Fruit fly (Drosophila melanogaster): Measurements from ENCODE around the gene CG13031.

CG13031 gene

dm6 chr3L:16758504-16759109 is 33.9 kb downstream of the CG13031 start:
- TF ChIP-seq Met (GFP tag; optimal IDR thresholded peaks at IDR 0.05) (peak; percentile 75), CG16779 (tag; optimal IDR thresholded peaks at IDR 0.05) (peak; percentile 70), CG31627 (GFP tag; optimal IDR thresholded peaks at IDR 0.05) (peak; percentile 60), Sox102F (GFP tag; optimal IDR thresholded peaks at IDR 0.05) (peak; percentile 63), Ets21C (GFP tag; optimal IDR thresholded peaks at IDR 0.05) (peak; percentile 53), acj6 (GFP tag; optimal IDR thresholded peaks at IDR 0.05) (peak; percentile 73), CG6276 (GFP tag; optimal IDR thresholded peaks at IDR 0.05) (peak; percentile 77), OdsH (GFP tag; optimal IDR thresholded peaks at IDR 0.05) (peak; percentile 82), Hr39 (GFP tag; optimal IDR thresholded peaks at IDR 0.05) (peak; percentile 68), fkh (GFP tag; optimal IDR thresholded peaks at IDR 0.05) (no peak), CG3919 (GFP tag; optimal IDR thresholded peaks at IDR 0.05) (peak; percentile 84), svp (GFP tag) (peak; percentile 94), vri (GFP tag; optimal IDR thresholded peaks at IDR 0.05) (peak; percentile 30), Sox15 (GFP tag; optimal IDR thresholded peaks at IDR 0.05) (peak; percentile 61), lz (GFP tag; optimal IDR thresholded peaks at IDR 0.05) (peak; percentile 73), CG11762 (GFP tag; optimal IDR thresholded peaks at IDR 0.05; ENCODE audit: insufficient read depth) (peak; percentile 74), Eip78C (GFP tag) (peak; percentile 98), ss (GFP tag; optimal IDR thresholded peaks at IDR 0.05) (peak; percentile 93 to 96), CG34406 (GFP tag; optimal IDR thresholded peaks at IDR 0.05) (peak; percentile 69), spab (GFP tag; optimal IDR thresholded peaks at IDR 0.05) (peak; percentile 78), CG8319 (GFP tag; optimal IDR thresholded peaks at IDR 0.05) (peak; percentile 47), pdm3 (GFP tag; optimal IDR thresholded peaks at IDR 0.05) (peak; percentile 82), dac (GFP tag; optimal IDR thresholded peaks at IDR 0.05) (peak; percentile 65), topi (GFP tag; optimal IDR thresholded peaks at IDR 0.05) (peak; percentile 82), CG11294 (GFP tag; IDR thresholded peaks at IDR 0.05) (peak; percentile 46), CG4318 (GFP tag; optimal IDR thresholded peaks at IDR 0.05) (peak; percentile 76), net (GFP tag; optimal IDR thresholded peaks at IDR 0.05) (peak; percentile 63), cyc (GFP tag; optimal IDR thresholded peaks at IDR 0.05) (peak; percentile 80), Hr38 (GFP tag; optimal IDR thresholded peaks at IDR 0.05) (no peak), salr (GFP tag; optimal IDR thresholded peaks at IDR 0.05) (peak; percentile 70 to 71), CG10669 (GFP tag; optimal IDR thresholded peaks at IDR 0.05) (peak; percentile 85), Gug (GFP tag; IDR thresholded peaks at IDR 0.05) (peak; percentile 70), fd59A (GFP tag; optimal IDR thresholded peaks at IDR 0.05) (peak; percentile 74), CG6854 (GFP tag; optimal IDR thresholded peaks at IDR 0.05) (no peak), Sox14 (GFP tag; optimal IDR thresholded peaks at IDR 0.05) (peak; percentile 79), CG6792 (GFP tag; optimal IDR thresholded peaks at IDR 0.05) (peak; percentile 85), eg (GFP tag; IDR thresholded peaks at IDR 0.05) (peak; percentile 83), CG7368 (GFP tag; optimal IDR thresholded peaks at IDR 0.05) (peak; percentile 68), Blimp-1 (GFP tag; optimal IDR thresholded peaks at IDR 0.05) (peak; percentile 53), CG11902 (GFP tag; optimal IDR thresholded peaks at IDR 0.05) (peak; percentile 70), Hr4 (GFP tag; optimal IDR thresholded peaks at IDR 0.05) (peak; percentile 86), CG9139 (GFP tag; optimal IDR thresholded peaks at IDR 0.05) (peak; percentile 89), Eip93F (GFP tag; optimal IDR thresholded peaks at IDR 0.05) (peak; percentile 17), dsx (GFP tag; optimal IDR thresholded peaks at IDR 0.05; ENCODE audit: poor library complexity, severe bottlenecking) (peak; percentile 86), esn (GFP tag; optimal IDR thresholded peaks at IDR 0.05) (peak; percentile 82), Eip75B (GFP tag; optimal IDR thresholded peaks at IDR 0.05) (peak; percentile 91), achi (GFP tag; optimal IDR thresholded peaks at IDR 0.05) (peak; percentile 79), CG32006 (GFP tag; optimal IDR thresholded peaks at IDR 0.05) (peak; percentile 82), Smox (GFP tag; optimal IDR thresholded peaks at IDR 0.05) (peak; percentile 63), CG3032 (tag; optimal IDR thresholded peaks at IDR 0.05) (peak; percentile 83), CG8632 (GFP tag; optimal IDR thresholded peaks at IDR 0.05) (peak; percentile 75)
